ENCODE assay signal across 3 fruit fly cellular contexts in genomic region chr3L:7009411-7009810, dm6.
TF ChIP-seq lines count a peak whose summit lies in the region.

No protein-coding gene starts in this region.

- TF ChIP-seq CTCF in whole organism, embryonic (GFP tag; optimal IDR thresholded peaks at IDR 0.05; lab: Kevin White, UChicago), result no peak

TF ChIP-seq in whole organism, embryonic, 481 proteins besides CTCF, POLR2A, EP300 and RAD21 (continues in another document):
- TF ChIP-seq CG14710 (tag; optimal IDR thresholded peaks at IDR 0.05; lab: Kevin White, UChicago) (peak; percentile 19), grn (GFP tag; optimal IDR thresholded peaks at IDR 0.05; lab: Kevin White, UChicago) (no peak), CG31441 (GFP tag; IDR thresholded peaks at IDR 0.05; lab: Robert Waterston, UW) (peak; percentile 59; the same call in 1 of the 2 replicates), Xbp1 (GFP tag; optimal IDR thresholded peaks at IDR 0.05; lab: Kevin White, UChicago) (no peak), CG11696 (GFP tag; IDR thresholded peaks at IDR 0.05; lab: Robert Waterston, UW) (0 out of 2 replicates have a peak, but pooled peaks have one; percentile 32), Sox100B (GFP tag; optimal IDR thresholded peaks at IDR 0.05; lab: Kevin White, UChicago) (peak; percentile 62), CG17829 (tag; optimal IDR thresholded peaks at IDR 0.05; lab: Kevin White, UChicago) (peak; percentile 3), Chrac-16 (GFP tag; optimal IDR thresholded peaks at IDR 0.05; lab: Kevin White, UChicago) (no peak), lab (GFP tag; optimal IDR thresholded peaks at IDR 0.05; lab: Kevin White, UChicago) (peak; percentile 17), CG11504 (tag; optimal IDR thresholded peaks at IDR 0.05; lab: Kevin White, UChicago) (peak; percentile 58), Hr51 (GFP tag; optimal IDR thresholded peaks at IDR 0.05; lab: Kevin White, UChicago) (peak in 1 of 2 experiments; percentile 21), Jarid2 (GFP tag; optimal IDR thresholded peaks at IDR 0.05; lab: Kevin White, UChicago) (no peak), CG15696 (tag; optimal IDR thresholded peaks at IDR 0.05; lab: Kevin White, UChicago) (no peak), Dfd (GFP tag; optimal IDR thresholded peaks at IDR 0.05; lab: Kevin White, UChicago) (no peak), Meics (GFP tag; optimal IDR thresholded peaks at IDR 0.05; lab: Kevin White, UChicago) (peak; percentile 5), CG17359 (tag; optimal IDR thresholded peaks at IDR 0.05; lab: Kevin White, UChicago) (peak; percentile 29), knrl (GFP tag; IDR thresholded peaks at IDR 0.05; lab: Robert Waterston, UW; ENCODE audit: partially characterized antibody) (no peak), CG4404 (GFP tag; IDR thresholded peaks at IDR 0.05; lab: Robert Waterston, UW) (no peak), crp (GFP tag; optimal IDR thresholded peaks at IDR 0.05; lab: Kevin White, UChicago) (no peak), CG4424 (GFP tag; optimal IDR thresholded peaks at IDR 0.05; lab: Kevin White, UChicago) (peak; percentile 6), CG7839 (tag; optimal IDR thresholded peaks at IDR 0.05; lab: Kevin White, UChicago) (peak; percentile 41), D19A (tag; optimal IDR thresholded peaks at IDR 0.05; lab: Kevin White, UChicago) (peak; percentile 43), dmrt99B (tag; optimal IDR thresholded peaks at IDR 0.05; lab: Kevin White, UChicago) (peak; percentile 54), CG11560 (tag; IDR thresholded peaks at IDR 0.05; lab: Robert Waterston, UW) (no peak), phol (tag; optimal IDR thresholded peaks at IDR 0.05; lab: Kevin White, UChicago) (peak; percentile 51), Fer3 (tag; optimal IDR thresholded peaks at IDR 0.05; lab: Kevin White, UChicago) (no peak), CG1832 (GFP tag; optimal IDR thresholded peaks at IDR 0.05; lab: Kevin White, UChicago) (no peak), CG10979 (tag; optimal IDR thresholded peaks at IDR 0.05; lab: Kevin White, UChicago) (peak; percentile 21), Stat92E (GFP tag; optimal IDR thresholded peaks at IDR 0.05; lab: Kevin White, UChicago) (no peak), wor (GFP tag; IDR thresholded peaks at IDR 0.05; lab: Robert Waterston, UW) (no peak)

TF ChIP-seq in whole organism, prepupa, 60 proteins besides CTCF, POLR2A, EP300 and RAD21 (continues in another document):
- TF ChIP-seq CG1621 (tag; optimal IDR thresholded peaks at IDR 0.05; lab: Kevin White, UChicago), result no peak
- peak; percentile 31 for TF ChIP-seq CG6276 (GFP tag; optimal IDR thresholded peaks at IDR 0.05; lab: Kevin White, UChicago)
- TF ChIP-seq CG16779 (tag; optimal IDR thresholded peaks at IDR 0.05; lab: Kevin White, UChicago), result no peak
- peak; percentile 40 for TF ChIP-seq CG32006 (GFP tag; optimal IDR thresholded peaks at IDR 0.05; lab: Kevin White, UChicago)
- no peak for TF ChIP-seq cyc (GFP tag; optimal IDR thresholded peaks at IDR 0.05; lab: Kevin White, UChicago)
- TF ChIP-seq Eip78C (GFP tag; lab: Kevin White, UChicago), result peak; percentile 71
- TF ChIP-seq CG4318 (GFP tag; optimal IDR thresholded peaks at IDR 0.05; lab: Kevin White, UChicago), result no peak
- no peak for TF ChIP-seq dsx (GFP tag; optimal IDR thresholded peaks at IDR 0.05; lab: Kevin White, UChicago; ENCODE audit: poor library complexity, severe bottlenecking)
- no peak for TF ChIP-seq Blimp-1 (GFP tag; optimal IDR thresholded peaks at IDR 0.05; lab: Kevin White, UChicago)
- no peak for TF ChIP-seq net (GFP tag; optimal IDR thresholded peaks at IDR 0.05; lab: Kevin White, UChicago)
- TF ChIP-seq CG6163 (GFP tag; IDR thresholded peaks at IDR 0.05; lab: Robert Waterston, UW), result no peak
- TF ChIP-seq topi (GFP tag; optimal IDR thresholded peaks at IDR 0.05; lab: Kevin White, UChicago), result no peak
- TF ChIP-seq Smox (GFP tag; optimal IDR thresholded peaks at IDR 0.05; lab: Kevin White, UChicago), result no peak
- no peak for TF ChIP-seq CG10631 (GFP tag; optimal IDR thresholded peaks at IDR 0.05; lab: Kevin White, UChicago)
- no peak for TF ChIP-seq Lpt (GFP tag; optimal IDR thresholded peaks at IDR 0.05; lab: Kevin White, UChicago)
- no peak for TF ChIP-seq Ets21C (GFP tag; optimal IDR thresholded peaks at IDR 0.05; lab: Kevin White, UChicago)
- TF ChIP-seq acj6 (GFP tag; optimal IDR thresholded peaks at IDR 0.05; lab: Kevin White, UChicago), result no peak
- no peak for TF ChIP-seq Sox15 (GFP tag; optimal IDR thresholded peaks at IDR 0.05; lab: Kevin White, UChicago)
- no peak for TF ChIP-seq fd85E (GFP tag; optimal IDR thresholded peaks at IDR 0.05; lab: Kevin White, UChicago)
- TF ChIP-seq eg (GFP tag; IDR thresholded peaks at IDR 0.05; lab: Robert Waterston, UW), result no peak
- no peak for TF ChIP-seq fd59A (GFP tag; optimal IDR thresholded peaks at IDR 0.05; lab: Kevin White, UChicago)
- peak; percentile 16 for TF ChIP-seq CG6808 (GFP tag; optimal IDR thresholded peaks at IDR 0.05; lab: Kevin White, UChicago)
- TF ChIP-seq vri (GFP tag; optimal IDR thresholded peaks at IDR 0.05; lab: Kevin White, UChicago), result no peak
- no peak for TF ChIP-seq esn (GFP tag; optimal IDR thresholded peaks at IDR 0.05; lab: Kevin White, UChicago)
- TF ChIP-seq CG31627 (GFP tag; optimal IDR thresholded peaks at IDR 0.05; lab: Kevin White, UChicago), result no peak
- TF ChIP-seq CG3919 (GFP tag; optimal IDR thresholded peaks at IDR 0.05; lab: Kevin White, UChicago), result peak; percentile 17
- no peak for TF ChIP-seq pdm3 (GFP tag; optimal IDR thresholded peaks at IDR 0.05; lab: Kevin White, UChicago)
- TF ChIP-seq Ets96B (tag; optimal IDR thresholded peaks at IDR 0.05; lab: Kevin White, UChicago), result peak; percentile 29
- TF ChIP-seq salr (GFP tag; optimal IDR thresholded peaks at IDR 0.05; lab: Kevin White, UChicago), result peak in 1 of 2 experiments; percentile 6
- TF ChIP-seq CG3032 (tag; optimal IDR thresholded peaks at IDR 0.05; lab: Kevin White, UChicago), result peak; percentile 42
- no peak for TF ChIP-seq CG34406 (GFP tag; optimal IDR thresholded peaks at IDR 0.05; lab: Kevin White, UChicago)
- TF ChIP-seq CG8119 (GFP tag; IDR thresholded peaks at IDR 0.05; lab: Robert Waterston, UW), result no peak
- TF ChIP-seq CG11902 (GFP tag; optimal IDR thresholded peaks at IDR 0.05; lab: Kevin White, UChicago), result no peak
- no peak for TF ChIP-seq CG11294 (GFP tag; IDR thresholded peaks at IDR 0.05; lab: Robert Waterston, UW)

TF ChIP-seq in whole organism, pupa, 21 proteins besides CTCF, POLR2A, EP300 and RAD21:
- TF ChIP-seq CG8159 (tag; optimal IDR thresholded peaks at IDR 0.05; lab: Kevin White, UChicago) (peak; percentile 63), CG9948 (tag; optimal IDR thresholded peaks at IDR 0.05; lab: Kevin White, UChicago) (peak; percentile 43), CG14655 (GFP tag; optimal IDR thresholded peaks at IDR 0.05; lab: Kevin White, UChicago) (peak; percentile 47), CG4496 (GFP tag; IDR thresholded peaks at IDR 0.05; lab: Robert Waterston, UW) (no peak), CG17806 (tag; optimal IDR thresholded peaks at IDR 0.05; lab: Kevin White, UChicago) (peak; percentile 5), CG15710 (tag; optimal IDR thresholded peaks at IDR 0.05; lab: Kevin White, UChicago) (peak; percentile 53), gl (tag; optimal IDR thresholded peaks at IDR 0.05; lab: Kevin White, UChicago) (no peak)

Comparison
In these comparisons a context has a peak if more than half of its experiments do, and no peak if none do; other contexts are left out.
1. Of the 7 proteins assayed by ChIP-seq in both whole organism, embryonic and whole organism, prepupa: peak only in whole organism, embryonic: Blimp-1 and Sox102F; only in whole organism, prepupa: none; in both: none; in neither: 5.